Worm (Caenorhabditis elegans) whole organism, L4/young adult: ENCODE data around the gene flp-27.

Experiments used
- W03F9.2 ChIP-seq: fragments of 150-350 bp; optimal IDR thresholded peaks from 2 replicates; lab custom pipeline; 2014; ENCODE audit warnings: missing biosample characterization, missing genetic modification characterization
- dao-5 ChIP-seq: sonication (generic microtip); optimal IDR thresholded peaks from 2 replicates; lab custom pipeline; 2016; ENCODE audit warnings: missing genotype, missing genetic modification characterization, moderate library complexity, missing compliant biosample characterization
- him-1 ChIP-seq: sonication (generic microtip); optimal IDR thresholded peaks from 2 replicates; lab custom pipeline; 2016; ENCODE audit warnings: missing genotype, missing genetic modification reagents, missing genetic modification characterization, missing compliant biosample characterization

- TF ChIP-seq W03F9.2 (tag; lab: Kevin White, UChicago) (no peak), dao-5 (tag; lab: Kevin White, UChicago) (no peak), him-1 (tag; lab: Kevin White, UChicago) (no peak)
These were observed 17.5 kb downstream of the flp-27 start for ce11 chrII:5698254-5698653.
